Worm (Caenorhabditis elegans) whole organism, L2 larva: Measurements from ENCODE around the gene unc-119.

ENCODE experiments used
- Y55F3AM.14 ChIP-seq: fragments of 200-800 bp; sonication (Bioruptor generic); optimal IDR thresholded peaks from 2 replicates; lab custom pipeline; 2018; ENCODE audit warnings: mild to moderate bottlenecking, missing genetic modification characterization, missing compliant biosample characterization
- ama-1 ChIP-seq: fragments of 150-350 bp; optimal IDR thresholded peaks from 2 replicates; lab custom pipeline; 2018; ENCODE audit warnings: inconsistent platforms
- lin-13 ChIP-seq: fragments of 150-350 bp; optimal IDR thresholded peaks from 2 replicates; lab custom pipeline; 2014; ENCODE audit warnings: missing biosample characterization, missing genetic modification reagents, missing genetic modification characterization
- nhr-77 ChIP-seq: fragments of 150-350 bp; optimal IDR thresholded peaks from 2 replicates; lab custom pipeline; 2014; ENCODE audit warnings: missing biosample characterization, missing genetic modification characterization

DNA sequence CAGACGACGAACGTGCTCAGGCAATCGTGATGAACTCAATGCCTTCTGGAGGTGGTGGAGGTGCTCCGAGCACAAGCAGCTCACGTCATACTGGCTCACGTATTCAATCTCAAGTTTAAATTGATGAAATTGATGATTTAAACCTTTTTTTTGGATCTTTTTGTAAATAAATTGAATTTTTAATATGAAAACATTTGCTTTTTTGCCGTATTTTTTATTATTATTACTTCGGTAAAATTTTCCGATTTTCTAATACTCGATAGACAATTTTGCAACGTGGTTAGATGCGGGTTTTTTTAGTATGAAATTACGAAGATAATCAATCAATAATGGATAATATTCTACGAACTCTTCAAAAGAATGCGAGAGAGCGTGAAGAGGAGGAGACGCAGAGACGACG, 44.5 kb upstream of the unc-119 start, which contains the start of gene oxi-1:
- TF ChIP-seq lin-13 = no peak
- TF ChIP-seq Y55F3AM.14 (GFP tag; lab: Kevin White, UChicago) = no peak
- TF ChIP-seq nhr-77 (tag; lab: Kevin White, UChicago) = no peak
- no peak for TF ChIP-seq ama-1 (lab: Kevin White, UChicago)
